Fruit fly (Drosophila melanogaster) whole organism, embryonic: ENCODE measurements around the gene Gmap.

Experiments used
- CG10565 ChIP-seq: fragments of 200-800 bp; sonication (Bioruptor generic); optimal IDR thresholded peaks from 3 replicates; lab custom pipeline; 2016; ENCODE audit warnings: missing biosample characterization, mild to moderate bottlenecking, missing genetic modification characterization
- CG13624 ChIP-seq: fragments of 200-800 bp; sonication (Bioruptor generic); optimal IDR thresholded peaks from 2 replicates; lab custom pipeline; 2016; ENCODE audit warnings: missing biosample characterization, missing genetic modification characterization
- CG13775 ChIP-seq: fragments of 200-800 bp; sonication (Bioruptor generic); optimal IDR thresholded peaks from 3 replicates; lab custom pipeline; 2017; ENCODE audit warnings: missing biosample characterization, mild to moderate bottlenecking, missing genetic modification characterization
- CG15601 ChIP-seq: fragments of 200-800 bp; sonication (Bioruptor generic); optimal IDR thresholded peaks from 3 replicates; lab custom pipeline; 2019; ENCODE audit warnings: missing biosample characterization, mild to moderate bottlenecking, missing genetic modification characterization, moderate library complexity
- CG15696 ChIP-seq: fragments of 200-800 bp; sonication (Bioruptor generic); optimal IDR thresholded peaks from 2 replicates; lab custom pipeline; 2019; ENCODE audit warnings: missing biosample characterization, mild to moderate bottlenecking, missing genetic modification characterization, moderate library complexity
- CG16813 ChIP-seq: fragments of 200-800 bp; sonication (Bioruptor generic); IDR thresholded peaks from 3 replicates; pipeline ENCODE4 v1.3.6; 2022; ENCODE audit warnings: missing biosample characterization, missing genetic modification characterization; ENCODE audit not compliant: partially characterized antibody
- CG17186 ChIP-seq: fragments of 200-800 bp; sonication (Bioruptor generic); optimal IDR thresholded peaks from 3 replicates; lab custom pipeline; 2017; ENCODE audit warnings: missing biosample characterization, missing genetic modification reagents, missing genetic modification characterization
- CG18599 ChIP-seq: fragments of 200-800 bp; sonication (Bioruptor generic); optimal IDR thresholded peaks from 3 replicates; lab custom pipeline; 2017; ENCODE audit warnings: missing biosample characterization, missing genetic modification characterization, mild to moderate bottlenecking, moderate library complexity, missing genetic modification reagents
- CG2116 ChIP-seq: fragments of 200-800 bp; sonication (Bioruptor generic); optimal IDR thresholded peaks from 3 replicates; lab custom pipeline; 2018; ENCODE audit warnings: missing biosample characterization, mild to moderate bottlenecking, missing genetic modification characterization
- CG2202 ChIP-seq: fragments of 200-800 bp; sonication (Bioruptor generic); optimal IDR thresholded peaks from 2 replicates; lab custom pipeline; 2018; ENCODE audit warnings: missing biosample characterization, mild to moderate bottlenecking, missing genetic modification characterization
- CG33213 ChIP-seq: fragments of 200-800 bp; sonication (Bioruptor generic); optimal IDR thresholded peaks from 3 replicates; lab custom pipeline; 2016; ENCODE audit warnings: missing biosample characterization, missing genetic modification characterization
- CG33557 ChIP-seq: fragments of 200-800 bp; sonication (Bioruptor generic); optimal IDR thresholded peaks from 2 replicates; lab custom pipeline; 2019; ENCODE audit warnings: missing biosample characterization, mild to moderate bottlenecking, missing genetic modification characterization, moderate library complexity
- CG34376 ChIP-seq: fragments of 200-800 bp; sonication (Bioruptor generic); optimal IDR thresholded peaks from 2 replicates; lab custom pipeline; 2018; ENCODE audit warnings: missing biosample characterization, mild to moderate bottlenecking, missing genetic modification characterization
- CG42726 ChIP-seq: fragments of 200-800 bp; sonication (Bioruptor generic); IDR thresholded peaks from 2 replicates; pipeline ENCODE4 v1.3.6; 2022; ENCODE audit warnings: missing biosample characterization, missing genetic modification characterization; ENCODE audit not compliant: partially characterized antibody
- CG8765 ChIP-seq: fragments of 200-800 bp; sonication (Bioruptor generic); IDR thresholded peaks from 2 replicates; pipeline ENCODE4 v1.3.6; 2022; ENCODE audit warnings: missing biosample characterization, missing genetic modification characterization
- Camta ChIP-seq: fragments of 200-800 bp; sonication (Bioruptor generic); optimal IDR thresholded peaks from 2 replicates; lab custom pipeline; 2016; ENCODE audit warnings: missing biosample characterization, missing genetic modification characterization
- Dbx ChIP-seq: fragments of 200-800 bp; sonication (Bioruptor generic); IDR thresholded peaks from 3 replicates; pipeline ENCODE4 v1.3.6; 2022; ENCODE audit warnings: missing biosample characterization, missing genetic modification characterization
- Dref ChIP-seq: fragments of 200-800 bp; sonication (Bioruptor generic); IDR thresholded peaks from 2 replicates; pipeline ENCODE4 v1.3.6; 2022; ENCODE audit warnings: missing biosample characterization, missing genetic modification characterization
- E2f2 ChIP-seq: fragments of 200-800 bp; sonication (Bioruptor generic); IDR thresholded peaks from 2 replicates; pipeline ENCODE4 v1.3.6; 2022; ENCODE audit warnings: missing biosample characterization, missing genetic modification characterization
- GATAe ChIP-seq: fragments of 200-800 bp; sonication (Bioruptor generic); conservative IDR thresholded peaks from 2 replicates; pipeline ENCODE4 v1.3.6; 2022; ENCODE audit warnings: missing biosample characterization, missing genetic modification characterization
- HLH4C ChIP-seq: fragments of 200-800 bp; sonication (Bioruptor generic); IDR thresholded peaks from 3 replicates; pipeline ENCODE4 v1.3.6; 2022; ENCODE audit warnings: missing biosample characterization, missing genetic modification characterization; ENCODE audit not compliant: partially characterized antibody
- MESR4 ChIP-seq: fragments of 200-800 bp; sonication (Bioruptor generic); optimal IDR thresholded peaks from 2 replicates; lab custom pipeline; 2018; ENCODE audit warnings: missing biosample characterization, mild to moderate bottlenecking, missing genetic modification characterization, moderate library complexity
- NFAT ChIP-seq: fragments of 200-800 bp; sonication (Bioruptor generic); IDR thresholded peaks from 2 replicates; pipeline ENCODE4 v1.3.6; 2022; ENCODE audit warnings: missing biosample characterization, missing genetic modification characterization
- Opbp ChIP-seq: fragments of 200-800 bp; sonication (Bioruptor generic); IDR thresholded peaks from 3 replicates; pipeline ENCODE4 v1.3.6; 2022; ENCODE audit warnings: missing biosample characterization, missing genetic modification characterization; ENCODE audit not compliant: partially characterized antibody
- Ptx1 ChIP-seq: fragments of 200-800 bp; sonication (Bioruptor generic); IDR thresholded peaks from 2 replicates; pipeline ENCODE4 v1.3.6; 2022; ENCODE audit warnings: missing biosample characterization, missing genetic modification characterization
- Rfx ChIP-seq: fragments of 200-800 bp; sonication (Bioruptor generic); IDR thresholded peaks from 2 replicates; pipeline ENCODE4 v1.3.6; 2022; ENCODE audit warnings: missing biosample characterization, missing genetic modification characterization
- Scr ChIP-seq: fragments of 200-800 bp; sonication (Bioruptor generic); IDR thresholded peaks from 2 replicates; pipeline ENCODE4 v1.3.6; 2022; ENCODE audit warnings: missing biosample characterization, missing genetic modification characterization; ENCODE audit not compliant: partially characterized antibody
- Sry-δ ChIP-seq: fragments of 200-800 bp; sonication (Bioruptor generic); optimal IDR thresholded peaks from 2 replicates; lab custom pipeline; 2016; ENCODE audit warnings: missing biosample characterization, missing genetic modification characterization
- Trl ChIP-seq, 3 experiments: fragments of >200 bp in 2 of 3; fragments of 200-800 bp in 1 of 3; sonication (Bioruptor generic) in 1 of 3; optimal IDR thresholded peaks; 2 replicates in 1 of 3; 3 replicates in 2 of 3; lab custom pipeline; 2016 to 2017; ENCODE audit warnings: missing biosample characterization in 1 of 3, missing genetic modification characterization in 1 of 3
- Vsx1 ChIP-seq: fragments of 200-800 bp; sonication (Bioruptor generic); optimal IDR thresholded peaks from 2 replicates; lab custom pipeline; 2017; ENCODE audit warnings: missing biosample characterization, mild to moderate bottlenecking, missing genetic modification characterization, missing genetic modification reagents
- YL-1 ChIP-seq: fragments of 200-800 bp; sonication (Bioruptor generic); optimal IDR thresholded peaks from 3 replicates; lab custom pipeline; 2017; ENCODE audit warnings: missing biosample characterization, mild to moderate bottlenecking, missing genetic modification characterization
- ash1 ChIP-seq: fragments of 200-800 bp; sonication (Bioruptor generic); optimal IDR thresholded peaks from 2 replicates; lab custom pipeline; 2018; ENCODE audit warnings: missing biosample characterization, mild to moderate bottlenecking, missing genetic modification characterization
- bbx ChIP-seq: fragments of 200-800 bp; sonication (Bioruptor generic); IDR thresholded peaks from 2 replicates; pipeline ENCODE4 v1.3.6; 2022; ENCODE audit warnings: missing biosample characterization, missing genetic modification characterization; ENCODE audit not compliant: partially characterized antibody
- cato ChIP-seq: fragments of 200-800 bp; sonication (Bioruptor generic); optimal IDR thresholded peaks from 2 replicates; lab custom pipeline; 2016; ENCODE audit warnings: missing biosample characterization, missing genetic modification characterization, borderline replicate concordance
- cg ChIP-seq: fragments of 200-800 bp; sonication (Bioruptor generic); optimal IDR thresholded peaks from 3 replicates; lab custom pipeline; 2019; ENCODE audit warnings: missing biosample characterization, mild to moderate bottlenecking, missing genetic modification characterization, moderate library complexity
- dan ChIP-seq: fragments of 200-800 bp; sonication (Bioruptor generic); IDR thresholded peaks from 2 replicates; pipeline ENCODE4 v1.3.6; 2022; ENCODE audit warnings: missing biosample characterization, missing genetic modification characterization
- dm ChIP-seq: fragments of 200-800 bp; sonication (Bioruptor generic); optimal IDR thresholded peaks from 3 replicates; lab custom pipeline; 2016; ENCODE audit warnings: missing biosample characterization, missing genetic modification characterization
- fd96Cb ChIP-seq: fragments of 200-800 bp; sonication (Bioruptor generic); optimal IDR thresholded peaks from 2 replicates; lab custom pipeline; 2018; ENCODE audit warnings: missing biosample characterization, mild to moderate bottlenecking, missing genetic modification characterization, moderate library complexity
- gro ChIP-seq: fragments of 200-800 bp; sonication (Bioruptor generic); optimal IDR thresholded peaks from 2 replicates; lab custom pipeline; 2016; ENCODE audit warnings: missing biosample characterization, missing genetic modification characterization
- gsb ChIP-seq: fragments of 200-800 bp; sonication (Bioruptor generic); IDR thresholded peaks from 2 replicates; pipeline ENCODE4 v1.3.6; 2022; ENCODE audit warnings: missing biosample characterization, missing genetic modification characterization
- jumu ChIP-seq: fragments of 200-800 bp; sonication (Bioruptor generic); optimal IDR thresholded peaks from 3 replicates; lab custom pipeline; 2016; ENCODE audit warnings: missing biosample characterization, missing genetic modification characterization
- ken ChIP-seq: fragments of 200-800 bp; sonication (Bioruptor generic); IDR thresholded peaks from 3 replicates; pipeline ENCODE4 v1.3.6; 2022; ENCODE audit warnings: missing biosample characterization, missing genetic modification characterization
- nau ChIP-seq: fragments of 200-800 bp; sonication (Bioruptor generic); optimal IDR thresholded peaks from 3 replicates; lab custom pipeline; 2017; ENCODE audit warnings: missing biosample characterization, mild to moderate bottlenecking, missing genetic modification characterization, missing genetic modification reagents
- nmo ChIP-seq: fragments of 200-800 bp; sonication (Bioruptor generic); optimal IDR thresholded peaks from 2 replicates; lab custom pipeline; 2018; ENCODE audit warnings: missing biosample characterization, mild to moderate bottlenecking, missing genetic modification characterization, moderate library complexity
- nom ChIP-seq: fragments of 200-800 bp; sonication (Bioruptor generic); optimal IDR thresholded peaks from 2 replicates; lab custom pipeline; 2017; ENCODE audit warnings: missing biosample characterization, missing genetic modification characterization, mild to moderate bottlenecking, moderate library complexity, missing genetic modification reagents
- onecut ChIP-seq: fragments of 200-800 bp; sonication (Bioruptor generic); IDR thresholded peaks from 2 replicates; pipeline ENCODE4 v1.3.6; 2022; ENCODE audit warnings: missing biosample characterization, missing genetic modification characterization
- peb ChIP-seq: fragments of 200-800 bp; sonication (Bioruptor generic); IDR thresholded peaks from 2 replicates; pipeline ENCODE4 v1.3.6; 2022; ENCODE audit warnings: missing biosample characterization, missing genetic modification characterization
- wdn ChIP-seq: fragments of 200-800 bp; sonication (Bioruptor generic); IDR thresholded peaks from 2 replicates; pipeline ENCODE4 v1.3.6; 2022; ENCODE audit warnings: missing biosample characterization, missing genetic modification characterization
- wek ChIP-seq: fragments of 200-800 bp; sonication (Bioruptor generic); optimal IDR thresholded peaks from 3 replicates; lab custom pipeline; 2018; ENCODE audit warnings: missing biosample characterization, mild to moderate bottlenecking, missing genetic modification characterization, moderate library complexity

Gmap gene

DNA sequence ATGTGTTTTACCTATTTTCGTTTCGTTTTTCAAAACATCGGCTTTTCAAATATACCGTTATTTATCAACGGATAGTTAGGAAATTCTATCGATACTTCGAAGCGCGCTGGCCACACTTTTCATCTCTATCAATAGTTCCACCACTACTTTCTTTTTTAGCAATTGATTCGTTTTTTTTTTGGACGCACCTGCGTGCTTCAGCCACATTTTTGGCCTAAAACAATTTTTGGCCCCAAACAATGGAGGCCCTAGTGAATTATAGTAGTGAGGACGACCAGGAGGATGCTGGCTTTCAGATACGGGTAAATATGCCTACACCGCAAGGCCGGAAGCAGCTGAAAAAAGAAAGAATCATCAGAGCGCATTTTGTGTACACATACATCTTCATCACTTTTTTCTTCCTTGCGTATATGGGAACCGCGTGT lies 4.5 kb upstream of the Gmap start, which contains the start of gene CG6340 (continued):
- no peak for TF ChIP-seq wek (GFP tag; lab: Kevin White, UChicago)
- peak; percentile 75 for TF ChIP-seq Scr (GFP tag; lab: Robert Waterston, UW)
- TF ChIP-seq CG15696 (tag; lab: Kevin White, UChicago) = no peak
- TF ChIP-seq dan = no peak
- peak; percentile 33; the same call in 1 of the 2 replicates for TF ChIP-seq onecut
- TF ChIP-seq CG8765 (GFP tag; lab: Robert Waterston, UW) = no peak
- TF ChIP-seq gsb (GFP tag; lab: Robert Waterston, UW) = no peak
- peak; percentile 83 for TF ChIP-seq bbx (GFP tag; lab: Robert Waterston, UW)
- TF ChIP-seq Rfx (GFP tag; lab: Robert Waterston, UW) = peak; percentile 14; the same call in 1 of the 2 replicates
- peak; percentile 19 for TF ChIP-seq CG13624 (GFP tag; lab: Kevin White, UChicago)
- no peak for TF ChIP-seq Vsx1 (GFP tag; lab: Kevin White, UChicago)
- no peak for TF ChIP-seq fd96Cb (tag; lab: Kevin White, UChicago)
- no peak for TF ChIP-seq GATAe (GFP tag; lab: Robert Waterston, UW)
- TF ChIP-seq Trl (optimal IDR thresholded peaks at IDR 0.05; lab: Kevin White, UChicago) = no peak
- no peak for TF ChIP-seq Trl (GFP tag; optimal IDR thresholded peaks at IDR 0.05; lab: Kevin White, UChicago)
- TF ChIP-seq CG33213 = peak; percentile 17
- TF ChIP-seq Sry-δ (GFP tag; lab: Kevin White, UChicago) = peak; percentile 95
- peak; percentile 76 for TF ChIP-seq E2f2
- TF ChIP-seq CG2116 (GFP tag; lab: Kevin White, UChicago) = peak; percentile 75
- peak; percentile 7 for TF ChIP-seq dm
- peak; percentile 53; the same call in 1 of the 2 replicates for TF ChIP-seq CG42726 (GFP tag; lab: Robert Waterston, UW)
- TF ChIP-seq nmo = peak; percentile 21
- TF ChIP-seq Dref (GFP tag; lab: Robert Waterston, UW) = peak; percentile 79
- TF ChIP-seq peb (GFP tag; lab: Robert Waterston, UW) = no peak
- TF ChIP-seq NFAT = no peak
- no peak for TF ChIP-seq ash1 (GFP tag; lab: Kevin White, UChicago)
- TF ChIP-seq Camta (GFP tag; lab: Kevin White, UChicago) = no peak
- TF ChIP-seq CG2202 (tag; lab: Kevin White, UChicago) = no peak
- no peak for TF ChIP-seq jumu
- TF ChIP-seq CG13775 = no peak
- peak; percentile 30 for TF ChIP-seq nom (GFP tag; lab: Kevin White, UChicago)
- TF ChIP-seq HLH4C (GFP tag; lab: Robert Waterston, UW) = peak; percentile 70
- TF ChIP-seq ken = no peak
- peak; percentile 67 for TF ChIP-seq cg (GFP tag; lab: Kevin White, UChicago)
- no peak for TF ChIP-seq CG34376 (GFP tag; lab: Kevin White, UChicago)
- TF ChIP-seq gro = peak; percentile 8
- peak; percentile 35 for TF ChIP-seq CG17186 (GFP tag; lab: Kevin White, UChicago)
- no peak for TF ChIP-seq CG33557
- TF ChIP-seq wdn (GFP tag; lab: Robert Waterston, UW) = no peak
- no peak for TF ChIP-seq cato
- TF ChIP-seq nau = no peak
- no peak for TF ChIP-seq CG18599 (GFP tag; lab: Kevin White, UChicago)
- TF ChIP-seq Opbp (GFP tag; lab: Robert Waterston, UW) = peak; percentile 82; the same call in 2 of the 3 replicates
- TF ChIP-seq CG15601 (tag; lab: Kevin White, UChicago) = peak; percentile 1
- TF ChIP-seq YL-1 = peak; percentile 56
- TF ChIP-seq CG10565 (GFP tag; lab: Kevin White, UChicago) = no peak
- no peak for TF ChIP-seq Dbx
- TF ChIP-seq CG16813 (GFP tag; lab: Robert Waterston, UW) = peak; percentile 76
- peak; percentile 80 for TF ChIP-seq MESR4
- TF ChIP-seq Ptx1 (GFP tag; lab: Robert Waterston, UW) = no peak
